Fruit fly (Drosophila melanogaster): Measurements from ENCODE around the gene CG9839.

The CG9839 gene

dm6 chr3R:8808518-8808921 is 2.9 kb upstream of the CG9839 start (continued):
- no peak for TF ChIP-seq Mio (GFP tag; optimal IDR thresholded peaks at IDR 0.05)

DNA sequence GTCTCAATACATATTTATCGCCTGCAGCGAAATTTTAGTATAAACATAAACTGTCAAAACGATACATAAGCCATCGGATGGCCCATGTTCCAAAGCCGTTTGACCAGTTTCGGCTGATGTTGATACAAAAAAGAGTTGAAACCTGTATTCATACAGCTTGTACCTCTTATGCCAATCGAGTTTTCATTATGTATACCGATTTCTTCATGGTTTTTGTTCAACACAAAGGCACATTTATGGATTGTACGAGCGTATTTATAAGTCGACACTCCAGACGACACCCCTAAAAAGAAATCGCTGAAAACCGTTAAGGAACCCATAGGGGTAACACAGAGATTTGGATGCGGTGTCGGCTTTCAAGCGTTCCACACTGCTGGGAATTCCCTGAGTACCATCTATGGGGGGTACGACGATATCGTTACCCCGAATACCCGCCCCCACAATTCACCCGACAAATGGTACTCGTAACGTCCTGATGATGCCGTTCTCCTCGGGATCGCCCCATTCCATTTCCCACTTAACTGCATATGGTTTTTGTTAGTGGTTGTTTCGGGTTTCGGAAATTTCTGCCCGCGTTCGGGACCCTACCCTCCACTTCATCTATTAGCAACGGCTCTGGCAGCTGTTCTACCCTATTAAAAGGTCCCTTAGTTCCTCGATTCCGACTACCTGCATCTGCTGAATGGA is 2.4 kb upstream of the CG9839 start:
- TF ChIP-seq Abd-B (GFP tag; optimal IDR thresholded peaks at IDR 0.05), result no peak
- TF ChIP-seq h (GFP tag; optimal IDR thresholded peaks at IDR 0.05), result no peak
- no peak for TF ChIP-seq Myc (optimal IDR thresholded peaks at IDR 0.05)
- TF ChIP-seq Mio (GFP tag; optimal IDR thresholded peaks at IDR 0.05), result no peak
- TF ChIP-seq fru (GFP tag; optimal IDR thresholded peaks at IDR 0.05), result no peak
- TF ChIP-seq Dif (GFP tag; optimal IDR thresholded peaks at IDR 0.05; ENCODE audit: partially characterized antibody), result peak; percentile 66
- no peak for TF ChIP-seq jim (GFP tag; optimal IDR thresholded peaks at IDR 0.05)
- peak; percentile 11 for TF ChIP-seq Hnf4 (GFP tag; optimal IDR thresholded peaks at IDR 0.05)
- TF ChIP-seq CrebA (GFP tag; optimal IDR thresholded peaks at IDR 0.05; ENCODE audit: borderline replicate concordance), result no peak
- peak; percentile 26 for TF ChIP-seq ey (GFP tag; optimal IDR thresholded peaks at IDR 0.05)
- no peak for TF ChIP-seq CG32264 (GFP tag; optimal IDR thresholded peaks at IDR 0.05)
- peak; percentile 5 for TF ChIP-seq brk (GFP tag; optimal IDR thresholded peaks at IDR 0.05)
- TF ChIP-seq CG9705 (GFP tag; optimal IDR thresholded peaks at IDR 0.05), result no peak
- TF ChIP-seq tai (GFP tag; optimal IDR thresholded peaks at IDR 0.05), result no peak
- no peak for TF ChIP-seq N (GFP tag; optimal IDR thresholded peaks at IDR 0.05)
- no peak for TF ChIP-seq Jra (GFP tag; optimal IDR thresholded peaks at IDR 0.05)
- TF ChIP-seq Hr83 (GFP tag; optimal IDR thresholded peaks at IDR 0.05; ENCODE audit: poor library complexity, severe bottlenecking), result no peak
- no peak for TF ChIP-seq Vsx2 (GFP tag; optimal IDR thresholded peaks at IDR 0.05; ENCODE audit: partially characterized antibody)
- no peak for TF ChIP-seq GATAd (GFP tag; optimal IDR thresholded peaks at IDR 0.05)
- no peak for TF ChIP-seq Dfd (GFP tag; optimal IDR thresholded peaks at IDR 0.05)
- TF ChIP-seq lola (GFP tag; optimal IDR thresholded peaks at IDR 0.05), result no peak
- TF ChIP-seq dl (GFP tag; optimal IDR thresholded peaks at IDR 0.05; ENCODE audit: insufficient read depth in 1 of 2, partially characterized antibody in 2 of 2), result no peak
- no peak for TF ChIP-seq Rel (GFP tag; optimal IDR thresholded peaks at IDR 0.05)
- peak; percentile 87 for TF ChIP-seq Rel (tag; optimal IDR thresholded peaks at IDR 0.05)
- TF ChIP-seq psq (GFP tag; optimal IDR thresholded peaks at IDR 0.05), result no peak
- no peak for TF ChIP-seq OdsH (GFP tag; optimal IDR thresholded peaks at IDR 0.05)
- TF ChIP-seq woc (GFP tag; optimal IDR thresholded peaks at IDR 0.05), result peak; percentile 46

dm6 chr3R:8807048-8807447 is 1.4 kb upstream of the CG9839 start:
- TF ChIP-seq woc (GFP tag; optimal IDR thresholded peaks at IDR 0.05) (no peak), lola (GFP tag; optimal IDR thresholded peaks at IDR 0.05) (no peak), Vsx2 (GFP tag; optimal IDR thresholded peaks at IDR 0.05; ENCODE audit: partially characterized antibody) (no peak), Dif (GFP tag; optimal IDR thresholded peaks at IDR 0.05; ENCODE audit: partially characterized antibody) (no peak), Hnf4 (GFP tag; optimal IDR thresholded peaks at IDR 0.05) (no peak), psq (GFP tag; optimal IDR thresholded peaks at IDR 0.05) (no peak), CrebA (GFP tag; optimal IDR thresholded peaks at IDR 0.05; ENCODE audit: borderline replicate concordance) (no peak), pan (optimal IDR thresholded peaks at IDR 0.05) (no peak), brk (GFP tag; optimal IDR thresholded peaks at IDR 0.05) (no peak), dmrt93B (GFP tag; optimal IDR thresholded peaks at IDR 0.05) (no peak), Hr83 (GFP tag; optimal IDR thresholded peaks at IDR 0.05; ENCODE audit: poor library complexity, severe bottlenecking) (no peak), sv (GFP tag; optimal IDR thresholded peaks at IDR 0.05) (no peak), Jra (GFP tag; optimal IDR thresholded peaks at IDR 0.05) (no peak), Sp1 (GFP tag; optimal IDR thresholded peaks at IDR 0.05) (no peak)

DNA sequence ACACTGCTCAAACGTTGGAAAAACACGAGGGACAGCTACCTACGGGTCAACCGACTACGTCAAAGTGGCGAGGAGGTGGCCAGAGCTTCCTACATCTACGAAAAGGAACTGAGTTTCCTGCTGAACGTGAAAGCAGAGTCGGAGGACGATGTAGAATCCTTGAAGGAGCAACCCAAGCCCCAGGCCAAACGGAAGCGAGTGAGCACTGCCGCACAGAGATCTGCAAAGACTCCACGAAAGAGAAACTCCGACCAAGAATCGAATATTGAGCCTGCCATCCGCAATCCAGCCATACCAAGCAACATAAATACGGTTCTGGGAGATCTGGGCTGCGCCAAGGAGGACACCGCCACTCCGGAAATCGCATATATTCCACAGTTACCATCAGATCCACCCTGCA is 1.0 kb upstream of the CG9839 start:
- TF ChIP-seq usp (GFP tag; optimal IDR thresholded peaks at IDR 0.05), result no peak
- TF ChIP-seq Abd-B (GFP tag; optimal IDR thresholded peaks at IDR 0.05), result no peak
- no peak for TF ChIP-seq Rel (GFP tag; optimal IDR thresholded peaks at IDR 0.05)
- TF ChIP-seq Rel (tag; optimal IDR thresholded peaks at IDR 0.05), result no peak
- TF ChIP-seq dl (GFP tag; optimal IDR thresholded peaks at IDR 0.05; ENCODE audit: insufficient read depth in 1 of 2, partially characterized antibody in 2 of 2), result no peak
- no peak for TF ChIP-seq h (GFP tag; optimal IDR thresholded peaks at IDR 0.05)
- TF ChIP-seq tai (GFP tag; optimal IDR thresholded peaks at IDR 0.05), result no peak
- TF ChIP-seq brk (GFP tag; optimal IDR thresholded peaks at IDR 0.05), result no peak
- TF ChIP-seq CG32264 (GFP tag; optimal IDR thresholded peaks at IDR 0.05), result no peak
- no peak for TF ChIP-seq Hr83 (GFP tag; optimal IDR thresholded peaks at IDR 0.05; ENCODE audit: poor library complexity, severe bottlenecking)
- no peak for TF ChIP-seq ey (GFP tag; optimal IDR thresholded peaks at IDR 0.05)
- no peak for TF ChIP-seq Hnf4 (GFP tag; optimal IDR thresholded peaks at IDR 0.05)

All from whole organism, wandering third instar larva.